Worm (Caenorhabditis elegans) whole organism, early embryonic: ENCODE measurements around the gene Y43E12A.2.

Source experiments
- F13C5.2 ChIP-seq: sonication (generic microtip); optimal IDR thresholded peaks from 2 replicates; lab custom pipeline; 2017; ENCODE audit warnings: mild to moderate bottlenecking, missing genetic modification characterization, inconsistent platforms, missing compliant biosample characterization
- ama-1 ChIP-seq: fragments of 150-350 bp; optimal IDR thresholded peaks from 2 replicates; lab custom pipeline; 2014
- ets-7 ChIP-seq: sonication (generic microtip); optimal IDR thresholded peaks from 2 replicates; lab custom pipeline; 2016; ENCODE audit warnings: missing genotype, missing genetic modification characterization, missing compliant biosample characterization
- flt-1 ChIP-seq: fragments of 200-800 bp; sonication (Bioruptor generic); IDR thresholded peaks from 2 replicates; pipeline ENCODE4 v1.3.6; 2022; ENCODE audit warnings: missing genetic modification characterization, missing compliant biosample characterization
- hmg-4 ChIP-seq: fragments of 200-800 bp; sonication (Bioruptor generic); optimal IDR thresholded peaks from 2 replicates; lab custom pipeline; 2018; ENCODE audit warnings: mild to moderate bottlenecking, missing genetic modification characterization, missing compliant biosample characterization

- TF ChIP-seq F13C5.2 (tag; lab: Kevin White, UChicago) (no peak), flt-1 (GFP tag; lab: Robert Waterston, UW) (no peak), hmg-4 (GFP tag; lab: Kevin White, UChicago) (no peak), ets-7 (tag; lab: Kevin White, UChicago) (no peak), ama-1 (lab: Kevin White, UChicago) (no peak)
These were observed 25.0 kb downstream of the Y43E12A.2 start for ce11 chrIV:11006868-11007267.
